Fruit fly (Drosophila melanogaster) whole organism, prepupa: ENCODE data around the gene CG12617.

ENCODE experiments used
- Blimp-1 ChIP-seq: fragments of 200-800 bp; sonication (Bioruptor generic); optimal IDR thresholded peaks from 3 replicates; lab custom pipeline; 2017; ENCODE audit warnings: missing biosample characterization, missing genetic modification characterization, mild to moderate bottlenecking, moderate library complexity, missing genetic modification reagents
- CG10669 ChIP-seq: fragments of 200-800 bp; sonication (Bioruptor generic); optimal IDR thresholded peaks from 3 replicates; lab custom pipeline; 2018; ENCODE audit warnings: missing biosample characterization, mild to moderate bottlenecking, missing genetic modification characterization, moderate library complexity
- CG11294 ChIP-seq: fragments of 200-800 bp; sonication (Bioruptor generic); IDR thresholded peaks from 2 replicates; pipeline ENCODE4 v1.3.6; 2022; ENCODE audit warnings: missing biosample characterization, missing genetic modification characterization
- CG11762 ChIP-seq: fragments of 200-800 bp; sonication (Bioruptor generic); optimal IDR thresholded peaks from 3 replicates; lab custom pipeline; 2016; ENCODE audit warnings: missing biosample characterization, missing genetic modification characterization; ENCODE audit not compliant: insufficient read depth
- CG11902 ChIP-seq: fragments of 200-800 bp; sonication (Bioruptor generic); optimal IDR thresholded peaks from 3 replicates; lab custom pipeline; 2016; ENCODE audit warnings: missing biosample characterization, missing genetic modification characterization
- CG15336 ChIP-seq: fragments of 200-800 bp; sonication (Bioruptor generic); IDR thresholded peaks from 2 replicates; pipeline ENCODE4 v1.3.6; 2022; ENCODE audit warnings: missing biosample characterization, missing genetic modification characterization
- CG1621 ChIP-seq: fragments of 200-800 bp; sonication (Bioruptor generic); optimal IDR thresholded peaks from 3 replicates; lab custom pipeline; 2018; ENCODE audit warnings: missing biosample characterization, mild to moderate bottlenecking, missing genetic modification characterization
- CG16779 ChIP-seq: fragments of 200-800 bp; sonication (Bioruptor generic); optimal IDR thresholded peaks from 3 replicates; lab custom pipeline; 2017; ENCODE audit warnings: missing biosample characterization, mild to moderate bottlenecking, missing genetic modification characterization
- CG3032 ChIP-seq: fragments of 200-800 bp; optimal IDR thresholded peaks from 2 replicates; lab custom pipeline; 2019; ENCODE audit warnings: missing biosample characterization, mild to moderate bottlenecking, missing genetic modification characterization, moderate library complexity
- CG31627 ChIP-seq: fragments of 200-800 bp; sonication (Bioruptor generic); optimal IDR thresholded peaks from 3 replicates; lab custom pipeline; 2016; ENCODE audit warnings: missing biosample characterization, missing genetic modification characterization
- CG34406 ChIP-seq: fragments of 200-800 bp; sonication (Bioruptor generic); optimal IDR thresholded peaks from 3 replicates; lab custom pipeline; 2016; ENCODE audit warnings: missing biosample characterization, missing genetic modification characterization
- CG3919 ChIP-seq: fragments of 200-800 bp; sonication (Bioruptor generic); optimal IDR thresholded peaks from 3 replicates; lab custom pipeline; 2016; ENCODE audit warnings: missing biosample characterization, missing genetic modification characterization
- CG4318 ChIP-seq: fragments of 200-800 bp; sonication (Bioruptor generic); optimal IDR thresholded peaks from 3 replicates; lab custom pipeline; 2017; ENCODE audit warnings: missing biosample characterization, mild to moderate bottlenecking, missing genetic modification characterization
- CG6276 ChIP-seq: fragments of 200-800 bp; sonication (Bioruptor generic); optimal IDR thresholded peaks from 2 replicates; lab custom pipeline; 2017; ENCODE audit warnings: missing biosample characterization, mild to moderate bottlenecking, missing genetic modification characterization
- CG6792 ChIP-seq: fragments of 200-800 bp; sonication (Bioruptor generic); optimal IDR thresholded peaks from 3 replicates; lab custom pipeline; 2016; ENCODE audit warnings: missing biosample characterization, missing genetic modification characterization
- CG6808 ChIP-seq: fragments of 200-800 bp; sonication (Bioruptor generic); optimal IDR thresholded peaks from 3 replicates; lab custom pipeline; 2017; ENCODE audit warnings: missing biosample characterization, missing genetic modification characterization, mild to moderate bottlenecking, moderate library complexity, missing genetic modification reagents
- CG7368 ChIP-seq: fragments of 200-800 bp; sonication (Bioruptor generic); optimal IDR thresholded peaks from 3 replicates; lab custom pipeline; 2016; ENCODE audit warnings: missing biosample characterization, missing genetic modification characterization
- CG8319 ChIP-seq: fragments of 200-800 bp; sonication (Bioruptor generic); optimal IDR thresholded peaks from 3 replicates; lab custom pipeline; 2016; ENCODE audit warnings: missing biosample characterization, missing genetic modification characterization
- CG8632 ChIP-seq: fragments of 200-800 bp; sonication (Bioruptor generic); optimal IDR thresholded peaks from 3 replicates; lab custom pipeline; 2016; ENCODE audit warnings: missing biosample characterization, missing genetic modification characterization
- CG9139 ChIP-seq: fragments of 200-800 bp; sonication (Bioruptor generic); optimal IDR thresholded peaks from 3 replicates; lab custom pipeline; 2017; ENCODE audit warnings: missing biosample characterization, mild to moderate bottlenecking, missing genetic modification characterization
- Eip78C ChIP-seq: fragments of 200-800 bp; sonication (Bioruptor generic); peaks from one replicate; lab custom pipeline; 2016; ENCODE audit warnings: missing biosample characterization, missing genetic modification characterization
- Eip93F ChIP-seq: fragments of 200-800 bp; sonication (Bioruptor generic); optimal IDR thresholded peaks from 2 replicates; lab custom pipeline; 2016; ENCODE audit warnings: missing biosample characterization, mild to moderate bottlenecking, missing genetic modification characterization
- Ets96B ChIP-seq: fragments of 200-800 bp; optimal IDR thresholded peaks from 2 replicates; lab custom pipeline; 2019; ENCODE audit warnings: missing biosample characterization, mild to moderate bottlenecking, missing genetic modification characterization, moderate library complexity
- Gug ChIP-seq: fragments of 200-800 bp; sonication (Bioruptor generic); IDR thresholded peaks from 2 replicates; pipeline ENCODE4 v1.3.6; 2022; ENCODE audit warnings: missing biosample characterization, missing genetic modification characterization
- Hr38 ChIP-seq: sonication (Bioruptor generic); optimal IDR thresholded peaks from 2 replicates; lab custom pipeline; 2016; ENCODE audit warnings: missing biosample characterization, missing genetic modification characterization
- Hr39 ChIP-seq: fragments of 200-800 bp; sonication (Bioruptor generic); optimal IDR thresholded peaks from 2 replicates; lab custom pipeline; 2016; ENCODE audit warnings: missing biosample characterization, missing genetic modification characterization
- Hr4 ChIP-seq: fragments of 200-800 bp; sonication (Bioruptor generic); optimal IDR thresholded peaks from 3 replicates; lab custom pipeline; 2016; ENCODE audit warnings: missing biosample characterization, missing genetic modification characterization
- Met ChIP-seq: fragments of 200-800 bp; sonication (Bioruptor generic); optimal IDR thresholded peaks from 3 replicates; lab custom pipeline; 2016; ENCODE audit warnings: missing biosample characterization, missing genetic modification characterization
- OdsH ChIP-seq: fragments of 200-800 bp; sonication (Bioruptor generic); optimal IDR thresholded peaks from 3 replicates; lab custom pipeline; 2016; ENCODE audit warnings: missing biosample characterization, missing genetic modification characterization
- Smox ChIP-seq: fragments of 200-800 bp; sonication (Bioruptor generic); optimal IDR thresholded peaks from 3 replicates; lab custom pipeline; 2016; ENCODE audit warnings: missing biosample characterization, missing genetic modification characterization
- Sox102F ChIP-seq: fragments of 200-800 bp; sonication (Bioruptor generic); optimal IDR thresholded peaks from 2 replicates; lab custom pipeline; 2016; ENCODE audit warnings: missing biosample characterization, mild to moderate bottlenecking, missing genetic modification characterization
- Sox14 ChIP-seq: fragments of 200-800 bp; sonication (Bioruptor generic); optimal IDR thresholded peaks from 3 replicates; lab custom pipeline; 2016; ENCODE audit warnings: missing biosample characterization, missing genetic modification characterization
- Sox15 ChIP-seq: fragments of 200-800 bp; sonication (Bioruptor generic); optimal IDR thresholded peaks from 3 replicates; lab custom pipeline; 2016; ENCODE audit warnings: missing biosample characterization, missing genetic modification characterization
- achi ChIP-seq: fragments of 200-800 bp; sonication (Bioruptor generic); optimal IDR thresholded peaks from 3 replicates; lab custom pipeline; 2016; ENCODE audit warnings: missing biosample characterization, missing genetic modification characterization
- acj6 ChIP-seq: fragments of 200-800 bp; sonication (Bioruptor generic); optimal IDR thresholded peaks from 3 replicates; lab custom pipeline; 2016; ENCODE audit warnings: missing biosample characterization, missing genetic modification characterization
- dac ChIP-seq: fragments of 200-800 bp; sonication (Bioruptor generic); optimal IDR thresholded peaks from 2 replicates; lab custom pipeline; 2017; ENCODE audit warnings: missing biosample characterization, mild to moderate bottlenecking, missing genetic modification characterization
- eg ChIP-seq: fragments of 200-800 bp; sonication (Bioruptor generic); IDR thresholded peaks from 3 replicates; pipeline ENCODE4 v1.3.6; 2022; ENCODE audit warnings: missing biosample characterization, missing genetic modification characterization
- esn ChIP-seq: fragments of 200-800 bp; sonication (Bioruptor generic); optimal IDR thresholded peaks from 2 replicates; lab custom pipeline; 2016; ENCODE audit warnings: missing biosample characterization, mild to moderate bottlenecking, missing genetic modification characterization, moderate library complexity
- fd59A ChIP-seq: fragments of 200-800 bp; sonication (Bioruptor generic); optimal IDR thresholded peaks from 2 replicates; lab custom pipeline; 2017; ENCODE audit warnings: missing biosample characterization, mild to moderate bottlenecking, missing genetic modification characterization, missing genetic modification reagents
- fkh ChIP-seq: fragments of 200-800 bp; sonication (Bioruptor generic); optimal IDR thresholded peaks from 3 replicates; lab custom pipeline; 2017; ENCODE audit warnings: missing biosample characterization, mild to moderate bottlenecking, missing genetic modification characterization, moderate library complexity
- net ChIP-seq: fragments of 200-800 bp; sonication (Bioruptor generic); optimal IDR thresholded peaks from 3 replicates; lab custom pipeline; 2016; ENCODE audit warnings: missing biosample characterization, missing genetic modification characterization
- pdm3 ChIP-seq: fragments of 200-800 bp; sonication (Bioruptor generic); optimal IDR thresholded peaks from 3 replicates; lab custom pipeline; 2016; ENCODE audit warnings: missing biosample characterization, missing genetic modification characterization
- spab ChIP-seq: fragments of 200-800 bp; sonication (Bioruptor generic); optimal IDR thresholded peaks from 2 replicates; lab custom pipeline; 2017; ENCODE audit warnings: missing biosample characterization, mild to moderate bottlenecking, missing genetic modification characterization, missing genetic modification reagents
- svp ChIP-seq: fragments of 200-800 bp; sonication (Bioruptor generic); peaks from one replicate; lab custom pipeline; 2016; ENCODE audit warnings: missing biosample characterization, missing genetic modification characterization

Gene CG12617

dm6 chr2L:20328569-20328968, 34.1 kb downstream of the CG12617 start (continued):
- TF ChIP-seq CG4318 (GFP tag; lab: Kevin White, UChicago) (peak; percentile 34), Hr39 (GFP tag; lab: Kevin White, UChicago) (no peak), Hr4 (GFP tag; lab: Kevin White, UChicago) (no peak), CG8319 (GFP tag; lab: Kevin White, UChicago) (no peak), CG16779 (tag; lab: Kevin White, UChicago) (no peak), CG8632 (no peak), Blimp-1 (GFP tag; lab: Kevin White, UChicago) (no peak), CG6792 (GFP tag; lab: Kevin White, UChicago) (no peak), net (GFP tag; lab: Kevin White, UChicago) (no peak), CG9139 (no peak), Hr38 (no peak), CG6276 (GFP tag; lab: Kevin White, UChicago) (peak; percentile 49), CG3919 (GFP tag; lab: Kevin White, UChicago) (no peak), fkh (GFP tag; lab: Kevin White, UChicago) (no peak), CG15336 (GFP tag; lab: Robert Waterston, UW) (peak; percentile 59; the same call in 1 of the 2 replicates)

DNA sequence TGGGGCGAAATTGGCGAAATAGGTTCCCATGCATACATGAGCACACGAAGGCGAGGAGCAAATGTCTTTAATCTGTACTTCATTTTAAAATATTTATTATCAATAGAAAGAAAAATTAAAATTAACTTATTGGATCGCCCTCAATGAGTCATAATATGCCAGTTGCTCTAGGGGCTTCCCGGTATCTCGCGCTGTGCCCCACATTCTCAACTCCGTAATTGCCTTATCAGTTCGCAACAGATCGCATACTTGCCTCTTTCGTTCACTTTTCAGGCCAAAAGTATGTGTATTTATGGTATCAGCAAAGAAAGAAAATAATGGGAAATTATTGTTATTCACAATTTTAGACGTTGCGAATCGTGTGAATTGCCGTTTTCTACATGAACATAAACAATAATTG, 35.1 kb downstream of the CG12617 start:
- TF ChIP-seq svp = peak; percentile 68
- no peak for TF ChIP-seq CG15336 (GFP tag; lab: Robert Waterston, UW)
- TF ChIP-seq, all 60 proteins: peak for 1

DNA sequence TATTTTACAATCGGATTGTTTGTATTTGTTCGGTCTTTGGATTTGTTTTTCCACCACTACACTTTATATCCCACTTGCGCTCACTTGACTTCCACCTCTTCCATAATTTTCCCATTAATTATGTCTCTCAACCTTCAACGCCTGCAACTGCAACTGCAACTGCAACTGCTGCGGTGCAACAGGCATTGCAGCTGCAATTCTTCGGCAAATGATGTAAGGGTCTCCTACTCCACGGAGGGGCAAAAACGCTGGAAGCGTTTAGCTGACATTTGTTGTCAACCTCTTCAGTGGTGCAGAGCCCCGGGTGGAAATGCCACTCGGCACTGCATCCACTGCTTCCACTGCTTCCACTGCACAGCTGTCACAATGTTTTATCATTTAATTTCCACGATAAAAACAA, 38.5 kb downstream of the CG12617 start:
- TF ChIP-seq CG1621 (tag; lab: Kevin White, UChicago) (no peak), Smox (GFP tag; lab: Kevin White, UChicago) (no peak), fd59A (GFP tag; lab: Kevin White, UChicago) (no peak), CG10669 (GFP tag; lab: Kevin White, UChicago) (no peak), Eip78C (GFP tag; lab: Kevin White, UChicago) (peak; percentile 21), Hr39 (GFP tag; lab: Kevin White, UChicago) (no peak)

DNA sequence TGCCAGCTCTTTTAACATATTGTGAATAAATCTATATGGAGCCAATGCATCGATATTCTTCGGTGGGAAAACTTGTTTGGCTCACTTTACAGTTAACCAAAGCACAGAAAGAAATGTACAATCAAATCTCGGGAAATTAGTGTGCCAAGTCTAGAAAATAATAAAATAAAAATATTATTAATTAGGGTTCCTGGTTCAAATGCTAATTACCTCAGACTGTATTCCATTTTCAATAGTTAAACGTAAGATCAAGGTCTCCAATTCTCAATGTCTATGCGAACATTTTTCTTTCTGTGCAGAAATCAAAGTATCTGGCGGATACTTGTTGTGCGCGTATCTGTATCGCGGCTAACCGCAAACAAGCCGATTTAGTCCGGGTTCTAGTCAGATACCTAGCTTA, 40.4 kb downstream of the CG12617 start:
- TF ChIP-seq svp = no peak
- TF ChIP-seq achi (GFP tag; lab: Kevin White, UChicago) = peak; percentile 71
- TF ChIP-seq Sox15 (GFP tag; lab: Kevin White, UChicago) = no peak
- TF ChIP-seq Hr38 = no peak
- TF ChIP-seq Gug (GFP tag; lab: Robert Waterston, UW) = peak; percentile 68
- TF ChIP-seq CG11762 (GFP tag; lab: Kevin White, UChicago) = peak; percentile 26
- peak; percentile 92 for TF ChIP-seq CG15336 (GFP tag; lab: Robert Waterston, UW)
- TF ChIP-seq CG34406 (GFP tag; lab: Kevin White, UChicago) = peak; percentile 39
- TF ChIP-seq CG11902 (GFP tag; lab: Kevin White, UChicago) = no peak
- peak; percentile 7 for TF ChIP-seq esn
- peak; percentile 35 for TF ChIP-seq CG3032 (tag; lab: Kevin White, UChicago)
- no peak for TF ChIP-seq Sox102F (GFP tag; lab: Kevin White, UChicago)
- no peak for TF ChIP-seq CG31627 (GFP tag; lab: Kevin White, UChicago)
- peak; percentile 32 for TF ChIP-seq CG6792 (GFP tag; lab: Kevin White, UChicago)
- peak; percentile 76 for TF ChIP-seq CG6276 (GFP tag; lab: Kevin White, UChicago)
- TF ChIP-seq spab (GFP tag; lab: Kevin White, UChicago) = peak; percentile 20
- TF ChIP-seq CG3919 (GFP tag; lab: Kevin White, UChicago) = peak; percentile 60
- peak; percentile 63 for TF ChIP-seq Hr4 (GFP tag; lab: Kevin White, UChicago)
- TF ChIP-seq Sox14 (GFP tag; lab: Kevin White, UChicago) = peak; percentile 29
- peak; percentile 62 for TF ChIP-seq dac
- TF ChIP-seq net (GFP tag; lab: Kevin White, UChicago) = peak; percentile 69
- TF ChIP-seq eg = peak; percentile 88
- no peak for TF ChIP-seq CG9139
- no peak for TF ChIP-seq CG6808 (GFP tag; lab: Kevin White, UChicago)
- peak; percentile 75 for TF ChIP-seq OdsH (GFP tag; lab: Kevin White, UChicago)
- TF ChIP-seq CG8632 = peak; percentile 48
- no peak for TF ChIP-seq CG7368 (GFP tag; lab: Kevin White, UChicago)
- TF ChIP-seq Eip93F (GFP tag; lab: Kevin White, UChicago) = no peak
- TF ChIP-seq Met (GFP tag; lab: Kevin White, UChicago) = no peak
- TF ChIP-seq acj6 (GFP tag; lab: Kevin White, UChicago) = peak; percentile 57
- TF ChIP-seq pdm3 = peak; percentile 40
- peak; percentile 32 for TF ChIP-seq Ets96B (tag; lab: Kevin White, UChicago)
- TF ChIP-seq CG10669 (GFP tag; lab: Kevin White, UChicago) = peak; percentile 40
- no peak for TF ChIP-seq fkh (GFP tag; lab: Kevin White, UChicago)
- TF ChIP-seq CG11294 (GFP tag; lab: Robert Waterston, UW) = peak; percentile 63
